Worm (Caenorhabditis elegans) whole organism, late embryonic: ENCODE measurements around the gene idpc-6.

Experiments used
- K02D7.2 ChIP-seq: sonication (generic microtip); optimal IDR thresholded peaks from 2 replicates; lab custom pipeline; 2017; ENCODE audit warnings: mild to moderate bottlenecking, missing genetic modification characterization, missing compliant biosample characterization
- ama-1 ChIP-seq: fragments of 150-350 bp; optimal IDR thresholded peaks from 2 replicates; lab custom pipeline; 2014
- ceh-30 ChIP-seq: fragments of 150-350 bp; optimal IDR thresholded peaks from 2 replicates; lab custom pipeline; 2014; ENCODE audit warnings: missing biosample characterization, missing genetic modification characterization
- dmd-4 ChIP-seq: sonication (generic microtip); optimal IDR thresholded peaks from 2 replicates; lab custom pipeline; 2016; ENCODE audit warnings: borderline replicate concordance, missing genetic modification characterization, missing compliant biosample characterization
- eyg-1 ChIP-seq: sonication (generic microtip); optimal IDR thresholded peaks from 2 replicates; lab custom pipeline; 2016; ENCODE audit warnings: missing genotype, missing genetic modification characterization, missing compliant biosample characterization
- hlh-8 ChIP-seq: sonication (generic microtip); optimal IDR thresholded peaks from 2 replicates; lab custom pipeline; 2016; ENCODE audit warnings: missing genotype, missing genetic modification characterization, missing compliant biosample characterization
- odd-2 ChIP-seq: sonication (generic microtip); optimal IDR thresholded peaks from 2 replicates; lab custom pipeline; 2017; ENCODE audit warnings: antibody characterized with exemption, mild to moderate bottlenecking, missing genetic modification characterization, missing compliant biosample characterization
- pha-4 ChIP-seq: fragments of 150-350 bp; optimal IDR thresholded peaks from 2 replicates; lab custom pipeline; 2018; ENCODE audit warnings: missing biosample characterization, missing genetic modification reagents, missing genetic modification characterization

ce11 chrV:9629114-9629513, 9.2 kb downstream of the idpc-6 start, which contains the start of gene idpc-3:
- TF ChIP-seq ama-1 (lab: Kevin White, UChicago) (no peak), K02D7.2 (tag; lab: Kevin White, UChicago) (no peak), odd-2 (no peak), ceh-30 (tag; lab: Kevin White, UChicago) (no peak), dmd-4 (tag; lab: Kevin White, UChicago) (no peak), eyg-1 (tag; lab: Kevin White, UChicago) (no peak), pha-4 (tag; lab: Kevin White, UChicago) (no peak), hlh-8 (no peak)
